Fruit fly (Drosophila melanogaster) whole organism, prepupa: ENCODE results near the gene CG13023.

Experiments used
- Blimp-1 ChIP-seq: fragments of 200-800 bp; sonication (Bioruptor generic); optimal IDR thresholded peaks from 3 replicates; lab custom pipeline; 2017; ENCODE audit warnings: missing biosample characterization, missing genetic modification characterization, mild to moderate bottlenecking, moderate library complexity, missing genetic modification reagents
- CG10631 ChIP-seq: fragments of 200-800 bp; sonication (Bioruptor generic); optimal IDR thresholded peaks from 2 replicates; lab custom pipeline; 2016; ENCODE audit warnings: missing biosample characterization, missing genetic modification characterization
- CG11294 ChIP-seq: fragments of 200-800 bp; sonication (Bioruptor generic); IDR thresholded peaks from 2 replicates; pipeline ENCODE4 v1.3.6; 2022; ENCODE audit warnings: missing biosample characterization, missing genetic modification characterization
- CG11762 ChIP-seq: fragments of 200-800 bp; sonication (Bioruptor generic); optimal IDR thresholded peaks from 3 replicates; lab custom pipeline; 2016; ENCODE audit warnings: missing biosample characterization, missing genetic modification characterization; ENCODE audit not compliant: insufficient read depth
- CG11902 ChIP-seq: fragments of 200-800 bp; sonication (Bioruptor generic); optimal IDR thresholded peaks from 3 replicates; lab custom pipeline; 2016; ENCODE audit warnings: missing biosample characterization, missing genetic modification characterization
- CG15336 ChIP-seq: fragments of 200-800 bp; sonication (Bioruptor generic); IDR thresholded peaks from 2 replicates; pipeline ENCODE4 v1.3.6; 2022; ENCODE audit warnings: missing biosample characterization, missing genetic modification characterization
- CG1621 ChIP-seq: fragments of 200-800 bp; sonication (Bioruptor generic); optimal IDR thresholded peaks from 3 replicates; lab custom pipeline; 2018; ENCODE audit warnings: missing biosample characterization, mild to moderate bottlenecking, missing genetic modification characterization
- CG16779 ChIP-seq: fragments of 200-800 bp; sonication (Bioruptor generic); optimal IDR thresholded peaks from 3 replicates; lab custom pipeline; 2017; ENCODE audit warnings: missing biosample characterization, mild to moderate bottlenecking, missing genetic modification characterization
- CG3032 ChIP-seq: fragments of 200-800 bp; optimal IDR thresholded peaks from 2 replicates; lab custom pipeline; 2019; ENCODE audit warnings: missing biosample characterization, mild to moderate bottlenecking, missing genetic modification characterization, moderate library complexity
- CG31627 ChIP-seq: fragments of 200-800 bp; sonication (Bioruptor generic); optimal IDR thresholded peaks from 3 replicates; lab custom pipeline; 2016; ENCODE audit warnings: missing biosample characterization, missing genetic modification characterization
- CG32006 ChIP-seq: fragments of 200-800 bp; sonication (Bioruptor generic); optimal IDR thresholded peaks from 3 replicates; lab custom pipeline; 2017; ENCODE audit warnings: missing biosample characterization, mild to moderate bottlenecking, missing genetic modification characterization
- CG34406 ChIP-seq: fragments of 200-800 bp; sonication (Bioruptor generic); optimal IDR thresholded peaks from 3 replicates; lab custom pipeline; 2016; ENCODE audit warnings: missing biosample characterization, missing genetic modification characterization
- CG3919 ChIP-seq: fragments of 200-800 bp; sonication (Bioruptor generic); optimal IDR thresholded peaks from 3 replicates; lab custom pipeline; 2016; ENCODE audit warnings: missing biosample characterization, missing genetic modification characterization
- CG4318 ChIP-seq: fragments of 200-800 bp; sonication (Bioruptor generic); optimal IDR thresholded peaks from 3 replicates; lab custom pipeline; 2017; ENCODE audit warnings: missing biosample characterization, mild to moderate bottlenecking, missing genetic modification characterization
- CG6276 ChIP-seq: fragments of 200-800 bp; sonication (Bioruptor generic); optimal IDR thresholded peaks from 2 replicates; lab custom pipeline; 2017; ENCODE audit warnings: missing biosample characterization, mild to moderate bottlenecking, missing genetic modification characterization
- CG6792 ChIP-seq: fragments of 200-800 bp; sonication (Bioruptor generic); optimal IDR thresholded peaks from 3 replicates; lab custom pipeline; 2016; ENCODE audit warnings: missing biosample characterization, missing genetic modification characterization
- CG6808 ChIP-seq: fragments of 200-800 bp; sonication (Bioruptor generic); optimal IDR thresholded peaks from 3 replicates; lab custom pipeline; 2017; ENCODE audit warnings: missing biosample characterization, missing genetic modification characterization, mild to moderate bottlenecking, moderate library complexity, missing genetic modification reagents
- CG6854 ChIP-seq: fragments of 200-800 bp; sonication (Bioruptor generic); optimal IDR thresholded peaks from 2 replicates; lab custom pipeline; 2017; ENCODE audit warnings: missing biosample characterization, mild to moderate bottlenecking, missing genetic modification characterization
- CG7368 ChIP-seq: fragments of 200-800 bp; sonication (Bioruptor generic); optimal IDR thresholded peaks from 3 replicates; lab custom pipeline; 2016; ENCODE audit warnings: missing biosample characterization, missing genetic modification characterization
- CG8119 ChIP-seq: fragments of 200-800 bp; sonication (Bioruptor generic); IDR thresholded peaks from 3 replicates; pipeline ENCODE4 v1.3.6; 2022; ENCODE audit warnings: missing biosample characterization, missing genetic modification characterization
- CG8319 ChIP-seq: fragments of 200-800 bp; sonication (Bioruptor generic); optimal IDR thresholded peaks from 3 replicates; lab custom pipeline; 2016; ENCODE audit warnings: missing biosample characterization, missing genetic modification characterization
- CG8632 ChIP-seq: fragments of 200-800 bp; sonication (Bioruptor generic); optimal IDR thresholded peaks from 3 replicates; lab custom pipeline; 2016; ENCODE audit warnings: missing biosample characterization, missing genetic modification characterization
- Eip78C ChIP-seq: fragments of 200-800 bp; sonication (Bioruptor generic); peaks from one replicate; lab custom pipeline; 2016; ENCODE audit warnings: missing biosample characterization, missing genetic modification characterization
- Eip93F ChIP-seq: fragments of 200-800 bp; sonication (Bioruptor generic); optimal IDR thresholded peaks from 2 replicates; lab custom pipeline; 2016; ENCODE audit warnings: missing biosample characterization, mild to moderate bottlenecking, missing genetic modification characterization
- Ets96B ChIP-seq: fragments of 200-800 bp; optimal IDR thresholded peaks from 2 replicates; lab custom pipeline; 2019; ENCODE audit warnings: missing biosample characterization, mild to moderate bottlenecking, missing genetic modification characterization, moderate library complexity
- Gug ChIP-seq: fragments of 200-800 bp; sonication (Bioruptor generic); IDR thresholded peaks from 2 replicates; pipeline ENCODE4 v1.3.6; 2022; ENCODE audit warnings: missing biosample characterization, missing genetic modification characterization
- Hr38 ChIP-seq: sonication (Bioruptor generic); optimal IDR thresholded peaks from 2 replicates; lab custom pipeline; 2016; ENCODE audit warnings: missing biosample characterization, missing genetic modification characterization
- Hr4 ChIP-seq: fragments of 200-800 bp; sonication (Bioruptor generic); optimal IDR thresholded peaks from 3 replicates; lab custom pipeline; 2016; ENCODE audit warnings: missing biosample characterization, missing genetic modification characterization
- Lpt ChIP-seq: fragments of 200-800 bp; sonication (Bioruptor generic); optimal IDR thresholded peaks from 3 replicates; lab custom pipeline; 2016; ENCODE audit warnings: missing biosample characterization, missing genetic modification characterization
- Met ChIP-seq: fragments of 200-800 bp; sonication (Bioruptor generic); optimal IDR thresholded peaks from 3 replicates; lab custom pipeline; 2016; ENCODE audit warnings: missing biosample characterization, missing genetic modification characterization
- Smox ChIP-seq: fragments of 200-800 bp; sonication (Bioruptor generic); optimal IDR thresholded peaks from 3 replicates; lab custom pipeline; 2016; ENCODE audit warnings: missing biosample characterization, missing genetic modification characterization
- Sox102F ChIP-seq: fragments of 200-800 bp; sonication (Bioruptor generic); optimal IDR thresholded peaks from 2 replicates; lab custom pipeline; 2016; ENCODE audit warnings: missing biosample characterization, mild to moderate bottlenecking, missing genetic modification characterization
- Sox15 ChIP-seq: fragments of 200-800 bp; sonication (Bioruptor generic); optimal IDR thresholded peaks from 3 replicates; lab custom pipeline; 2016; ENCODE audit warnings: missing biosample characterization, missing genetic modification characterization
- achi ChIP-seq: fragments of 200-800 bp; sonication (Bioruptor generic); optimal IDR thresholded peaks from 3 replicates; lab custom pipeline; 2016; ENCODE audit warnings: missing biosample characterization, missing genetic modification characterization
- cyc ChIP-seq: fragments of 200-800 bp; sonication (Bioruptor generic); optimal IDR thresholded peaks from 3 replicates; lab custom pipeline; 2016; ENCODE audit warnings: missing biosample characterization, missing genetic modification characterization
- dac ChIP-seq: fragments of 200-800 bp; sonication (Bioruptor generic); optimal IDR thresholded peaks from 2 replicates; lab custom pipeline; 2017; ENCODE audit warnings: missing biosample characterization, mild to moderate bottlenecking, missing genetic modification characterization
- dsx ChIP-seq: fragments of 200-800 bp; optimal IDR thresholded peaks from 3 replicates; lab custom pipeline; 2019; ENCODE audit warnings: missing biosample characterization, mild to moderate bottlenecking, missing genetic modification characterization, moderate library complexity; ENCODE audit not compliant: poor library complexity, severe bottlenecking
- eg ChIP-seq: fragments of 200-800 bp; sonication (Bioruptor generic); IDR thresholded peaks from 3 replicates; pipeline ENCODE4 v1.3.6; 2022; ENCODE audit warnings: missing biosample characterization, missing genetic modification characterization
- esn ChIP-seq: fragments of 200-800 bp; sonication (Bioruptor generic); optimal IDR thresholded peaks from 2 replicates; lab custom pipeline; 2016; ENCODE audit warnings: missing biosample characterization, mild to moderate bottlenecking, missing genetic modification characterization, moderate library complexity
- fd59A ChIP-seq: fragments of 200-800 bp; sonication (Bioruptor generic); optimal IDR thresholded peaks from 2 replicates; lab custom pipeline; 2017; ENCODE audit warnings: missing biosample characterization, mild to moderate bottlenecking, missing genetic modification characterization, missing genetic modification reagents
- fd85E ChIP-seq: fragments of 200-800 bp; sonication (Bioruptor generic); optimal IDR thresholded peaks from 3 replicates; lab custom pipeline; 2016; ENCODE audit warnings: missing biosample characterization, missing genetic modification characterization
- fkh ChIP-seq: fragments of 200-800 bp; sonication (Bioruptor generic); optimal IDR thresholded peaks from 3 replicates; lab custom pipeline; 2017; ENCODE audit warnings: missing biosample characterization, mild to moderate bottlenecking, missing genetic modification characterization, moderate library complexity
- lz ChIP-seq: fragments of 200-800 bp; sonication (Bioruptor generic); optimal IDR thresholded peaks from 3 replicates; lab custom pipeline; 2016; ENCODE audit warnings: missing biosample characterization, missing genetic modification characterization
- net ChIP-seq: fragments of 200-800 bp; sonication (Bioruptor generic); optimal IDR thresholded peaks from 3 replicates; lab custom pipeline; 2016; ENCODE audit warnings: missing biosample characterization, missing genetic modification characterization
- pdm3 ChIP-seq: fragments of 200-800 bp; sonication (Bioruptor generic); optimal IDR thresholded peaks from 3 replicates; lab custom pipeline; 2016; ENCODE audit warnings: missing biosample characterization, missing genetic modification characterization
- salr ChIP-seq, 2 experiments: fragments of 200-800 bp; sonication (Bioruptor generic); optimal IDR thresholded peaks; 3 replicates each; lab custom pipeline; 2016 to 2018; ENCODE audit warnings: missing biosample characterization in 2 of 2, missing genetic modification characterization in 2 of 2, mild to moderate bottlenecking in 1 of 2
- spab ChIP-seq: fragments of 200-800 bp; sonication (Bioruptor generic); optimal IDR thresholded peaks from 2 replicates; lab custom pipeline; 2017; ENCODE audit warnings: missing biosample characterization, mild to moderate bottlenecking, missing genetic modification characterization, missing genetic modification reagents
- ss ChIP-seq, 2 experiments: fragments of 200-800 bp; sonication (Bioruptor generic); optimal IDR thresholded peaks; 2 replicates in 1 of 2; 3 replicates in 1 of 2; lab custom pipeline; 2017 to 2018; ENCODE audit warnings: mild to moderate bottlenecking in 2 of 2, missing biosample characterization in 2 of 2, missing genetic modification characterization in 2 of 2, moderate library complexity in 1 of 2
- topi ChIP-seq: fragments of 200-800 bp; sonication (Bioruptor generic); optimal IDR thresholded peaks from 3 replicates; lab custom pipeline; 2016; ENCODE audit warnings: missing biosample characterization, missing genetic modification characterization
- vri ChIP-seq: fragments of 200-800 bp; sonication (Bioruptor generic); optimal IDR thresholded peaks from 3 replicates; lab custom pipeline; 2016; ENCODE audit warnings: missing biosample characterization, mild to moderate bottlenecking, missing genetic modification characterization

Gene CG13023

dm6 chr3L:16944061-16944460, 16.8 kb upstream of the CG13023 start, which contains the start of gene Obp73a:
Gene Obp73a (plus strand): TSS chr3L:16944361.
- TF ChIP-seq CG6276 (GFP tag; lab: Kevin White, UChicago) (peak; percentile 29), topi (GFP tag; lab: Kevin White, UChicago) (no peak)

dm6 chr3L:16941319-16941718, 14.1 kb upstream of the CG13023 start:
- TF ChIP-seq achi (peak; percentile 47), Met (GFP tag; lab: Kevin White, UChicago) (peak; percentile 37), CG4318 (GFP tag; lab: Kevin White, UChicago) (peak; percentile 9), CG3032 (peak; percentile 8), spab (GFP tag; lab: Kevin White, UChicago) (peak; percentile 49), CG3919 (GFP tag; lab: Kevin White, UChicago) (no peak), pdm3 (GFP tag; lab: Kevin White, UChicago) (peak; percentile 38), net (GFP tag; lab: Kevin White, UChicago) (peak; percentile 23), vri (GFP tag; lab: Kevin White, UChicago) (no peak), CG11762 (GFP tag; lab: Kevin White, UChicago) (no peak), CG31627 (peak; percentile 25), fd85E (no peak), salr (GFP tag; optimal IDR thresholded peaks at IDR 0.05; lab: Kevin White, UChicago) (peak in 1 of 2 experiments; percentile 6), eg (GFP tag; lab: Robert Waterston, UW) (no peak), topi (GFP tag; lab: Kevin White, UChicago) (no peak), Eip78C (peak; percentile 86), CG6808 (GFP tag; lab: Kevin White, UChicago) (peak; percentile 52), CG7368 (GFP tag; lab: Kevin White, UChicago) (no peak), dac (GFP tag; lab: Kevin White, UChicago) (peak; percentile 11), Blimp-1 (no peak), Sox102F (GFP tag; lab: Kevin White, UChicago) (peak; percentile 19), CG8119 (GFP tag; lab: Robert Waterston, UW) (peak; percentile 45; the same call in 2 of the 3 replicates), CG6792 (GFP tag; lab: Kevin White, UChicago) (peak; percentile 43), Sox15 (no peak), CG16779 (tag; lab: Kevin White, UChicago) (no peak), Hr4 (GFP tag; lab: Kevin White, UChicago) (peak; percentile 5), esn (GFP tag; lab: Kevin White, UChicago) (peak; percentile 43), CG8319 (no peak), fkh (GFP tag; lab: Kevin White, UChicago) (no peak), lz (GFP tag; lab: Kevin White, UChicago) (peak; percentile 43), dsx (peak; percentile 0), Gug (GFP tag; lab: Robert Waterston, UW) (no peak), cyc (GFP tag; lab: Kevin White, UChicago) (no peak), CG1621 (tag; lab: Kevin White, UChicago) (peak; percentile 65), CG6854 (GFP tag; lab: Kevin White, UChicago) (no peak), CG11294 (GFP tag; lab: Robert Waterston, UW) (no peak), CG11902 (GFP tag; lab: Kevin White, UChicago) (no peak), CG15336 (GFP tag; lab: Robert Waterston, UW) (peak; percentile 42), CG32006 (GFP tag; lab: Kevin White, UChicago) (peak; percentile 64), fd59A (GFP tag; lab: Kevin White, UChicago) (peak; percentile 49), Lpt (GFP tag; lab: Kevin White, UChicago) (no peak), Smox (GFP tag; lab: Kevin White, UChicago) (peak; percentile 14), CG10631 (GFP tag; lab: Kevin White, UChicago) (peak; percentile 27), Hr38 (GFP tag; lab: Kevin White, UChicago) (no peak), ss (GFP tag; optimal IDR thresholded peaks at IDR 0.05; lab: Kevin White, UChicago) (peak; percentile 8 to 65), Ets96B (peak; percentile 55), CG8632 (GFP tag; lab: Kevin White, UChicago) (peak; percentile 42), Eip93F (no peak), CG34406 (GFP tag; lab: Kevin White, UChicago) (peak; percentile 21)
